Worm (Caenorhabditis elegans) whole organism, L1 larva: ENCODE data around the gene tsp-2.

ENCODE experiments used
- Y116A8C.19 ChIP-seq: sonication (generic microtip); optimal IDR thresholded peaks from 2 replicates; lab custom pipeline; 2016; ENCODE audit warnings: missing compliant biosample characterization, missing genetic modification characterization, borderline replicate concordance
- aly-2 ChIP-seq: fragments of 150-350 bp; optimal IDR thresholded peaks from 2 replicates; lab custom pipeline; 2014; ENCODE audit warnings: missing biosample characterization, missing genetic modification characterization
- blmp-1 ChIP-seq: fragments of 150-350 bp; optimal IDR thresholded peaks from 2 replicates; lab custom pipeline; 2014; ENCODE audit warnings: missing biosample characterization, missing genetic modification characterization
- ceh-82 ChIP-seq, 3 experiments: fragments of 150-350 bp in 1 of 3; sonication (generic microtip) in 2 of 3; optimal IDR thresholded peaks; 2 replicates each; lab custom pipeline; 2014 to 2017; ENCODE audit warnings: missing biosample characterization in 3 of 3, missing genetic modification characterization in 3 of 3
- ceh-88 ChIP-seq: fragments of 200-800 bp; sonication (Bioruptor generic); IDR thresholded peaks from 2 replicates; pipeline ENCODE4 v1.3.6; 2022; ENCODE audit warnings: missing genetic modification characterization, missing compliant biosample characterization
- ceh-90 ChIP-seq: sonication (generic microtip); optimal IDR thresholded peaks from 2 replicates; lab custom pipeline; 2016; ENCODE audit warnings: missing genetic modification characterization, missing compliant biosample characterization
- dpl-1 ChIP-seq, 3 experiments: fragments of 150-350 bp in 2 of 3; sonication (generic microtip) in 1 of 3; optimal IDR thresholded peaks; 2 replicates each; lab custom pipeline; 2014 to 2017; ENCODE audit warnings: missing biosample characterization in 3 of 3, missing genetic modification characterization in 3 of 3, missing genetic modification reagents in 3 of 3
- dsc-1 ChIP-seq: sonication (generic microtip); optimal IDR thresholded peaks from 2 replicates; lab custom pipeline; 2016; ENCODE audit warnings: mild to moderate bottlenecking, missing genetic modification characterization, missing compliant biosample characterization
- efl-1 ChIP-seq, 4 experiments: fragments of 150-350 bp; optimal IDR thresholded peaks in 3 of 4; peaks in 1 of 4; 1 replicate in 1 of 4; 2 replicates in 3 of 4; lab custom pipeline; 2014; ENCODE audit warnings: missing biosample characterization in 2 of 4, missing genetic modification characterization in 2 of 4, missing genetic modification reagents in 2 of 4
- elt-3 ChIP-seq, 6 experiments: fragments of 150-350 bp in 1 of 6; sonication (generic microtip); optimal IDR thresholded peaks; 2 replicates each; lab custom pipeline; 2017 to 2018; ENCODE audit warnings: missing biosample characterization in 6 of 6, missing genetic modification characterization in 6 of 6, inconsistent platforms in 1 of 6
- ets-5 ChIP-seq: fragments of 200-800 bp; sonication (Bioruptor generic); IDR thresholded peaks from 2 replicates; pipeline ENCODE4 v1.3.6; 2022; ENCODE audit warnings: missing genetic modification characterization, missing compliant biosample characterization
- fkh-4 ChIP-seq: sonication (generic microtip); optimal IDR thresholded peaks from 2 replicates; lab custom pipeline; 2016; ENCODE audit warnings: missing compliant biosample characterization, missing genetic modification characterization, borderline replicate concordance
- grh-1 ChIP-seq: fragments of 200-800 bp; sonication (Bioruptor generic); IDR thresholded peaks from 2 replicates; pipeline ENCODE4 v1.3.6; 2022; ENCODE audit warnings: missing genetic modification reagents, missing genetic modification characterization, missing compliant biosample characterization
- hlh-4 ChIP-seq: sonication (generic microtip); optimal IDR thresholded peaks from 2 replicates; lab custom pipeline; 2016; ENCODE audit warnings: mild to moderate bottlenecking, missing genetic modification characterization, missing compliant biosample characterization
- lin-15B ChIP-seq: fragments of 150-350 bp; sonication (generic microtip); optimal IDR thresholded peaks from 3 replicates; lab custom pipeline; 2014; ENCODE audit warnings: missing biosample characterization, missing genetic modification characterization
- lin-39 ChIP-seq: fragments of 150-350 bp; optimal IDR thresholded peaks from 2 replicates; lab custom pipeline; 2014; ENCODE audit warnings: missing biosample characterization, missing genetic modification reagents, missing genetic modification characterization
- lir-3 ChIP-seq: sonication (generic microtip); optimal IDR thresholded peaks from 2 replicates; lab custom pipeline; 2016; ENCODE audit warnings: mild to moderate bottlenecking, missing genetic modification characterization, moderate library complexity, missing compliant biosample characterization; ENCODE audit not compliant: poor library complexity
- mdl-1 ChIP-seq, 2 experiments: fragments of 150-350 bp; optimal IDR thresholded peaks; 2 replicates each; lab custom pipeline; 2014 to 2017; ENCODE audit warnings: missing biosample characterization in 2 of 2, missing genetic modification characterization in 2 of 2, inconsistent platforms in 1 of 2
- nhr-11 ChIP-seq: fragments of 150-350 bp; optimal IDR thresholded peaks from 2 replicates; lab custom pipeline; 2014; ENCODE audit warnings: missing biosample characterization, missing genetic modification characterization
- nhr-20 ChIP-seq: sonication (generic microtip); optimal IDR thresholded peaks from 2 replicates; lab custom pipeline; 2016; ENCODE audit warnings: mild to moderate bottlenecking, missing genetic modification characterization, missing compliant biosample characterization
- nhr-28 ChIP-seq: fragments of 150-350 bp; optimal IDR thresholded peaks from 2 replicates; lab custom pipeline; 2014; ENCODE audit warnings: missing biosample characterization, missing genetic modification characterization
- nhr-71 ChIP-seq: sonication (generic microtip); optimal IDR thresholded peaks from 2 replicates; lab custom pipeline; 2016; ENCODE audit warnings: mild to moderate bottlenecking, missing genetic modification characterization, moderate library complexity, missing compliant biosample characterization
- nhr-76 ChIP-seq: sonication (generic microtip); optimal IDR thresholded peaks from 2 replicates; lab custom pipeline; 2017; ENCODE audit warnings: missing biosample characterization, missing genetic modification characterization
- nhr-84 ChIP-seq: sonication (generic microtip); optimal IDR thresholded peaks from 2 replicates; lab custom pipeline; 2017; ENCODE audit warnings: missing biosample characterization, missing genetic modification characterization
- nhr-85 ChIP-seq: sonication (generic microtip); peaks from one replicate; lab custom pipeline; 2016; ENCODE audit warnings: missing genetic modification characterization, inconsistent platforms, missing compliant biosample characterization
- nhr-90 ChIP-seq: sonication (generic microtip); optimal IDR thresholded peaks from 2 replicates; lab custom pipeline; 2016; ENCODE audit warnings: mild to moderate bottlenecking, missing genetic modification characterization, missing compliant biosample characterization; ENCODE audit not compliant: poor library complexity
- pag-3 ChIP-seq: sonication (generic microtip); optimal IDR thresholded peaks from 2 replicates; lab custom pipeline; 2017; ENCODE audit warnings: missing genetic modification characterization, mild to moderate bottlenecking, missing compliant biosample characterization, antibody characterized with exemption, borderline replicate concordance; ENCODE audit not compliant: insufficient read depth
- snpc-4 ChIP-seq: fragments of 150-350 bp; optimal IDR thresholded peaks from 2 replicates; lab custom pipeline; 2014; ENCODE audit warnings: missing biosample characterization, missing genetic modification characterization
- sptf-1 ChIP-seq: fragments of 150-350 bp; optimal IDR thresholded peaks from 2 replicates; lab custom pipeline; 2014; ENCODE audit warnings: missing biosample characterization, missing genetic modification characterization
- tbx-2 ChIP-seq: sonication (generic microtip); optimal IDR thresholded peaks from 2 replicates; lab custom pipeline; 2016; ENCODE audit warnings: missing genetic modification characterization, missing compliant biosample characterization
- unc-130 ChIP-seq: fragments of 150-350 bp; optimal IDR thresholded peaks from 2 replicates; lab custom pipeline; 2017; ENCODE audit warnings: missing biosample characterization, missing genetic modification characterization, inconsistent platforms
- unc-86 ChIP-seq: sonication (generic microtip); optimal IDR thresholded peaks from 2 replicates; lab custom pipeline; 2016; ENCODE audit warnings: missing genetic modification characterization, missing compliant biosample characterization
- ztf-11 ChIP-seq, 2 experiments: sonication (generic microtip); optimal IDR thresholded peaks; 2 replicates each; lab custom pipeline; 2016 to 2017; ENCODE audit warnings: missing genetic modification characterization in 2 of 2, missing biosample characterization in 1 of 2, missing compliant biosample characterization in 1 of 2
- ztf-4 ChIP-seq: fragments of 150-350 bp; optimal IDR thresholded peaks from 2 replicates; lab custom pipeline; 2014; ENCODE audit warnings: missing biosample characterization, missing genetic modification characterization

Gene tsp-2

ce11 chrIII:8240948-8241347 is 3.2 kb upstream of the tsp-2 start:
- no peak for TF ChIP-seq nhr-71 (tag; lab: Kevin White, UChicago)
- TF ChIP-seq lin-39 (tag; lab: Kevin White, UChicago), result no peak
- no peak for TF ChIP-seq mdl-1 (tag; optimal IDR thresholded peaks at IDR 0.05; lab: Kevin White, UChicago)
- TF ChIP-seq dsc-1 (tag; lab: Kevin White, UChicago), result no peak
- no peak for TF ChIP-seq ztf-4 (tag; lab: Kevin White, UChicago)
- no peak for TF ChIP-seq lin-15B
- no peak for TF ChIP-seq nhr-90
- TF ChIP-seq nhr-84 (tag; lab: Kevin White, UChicago), result no peak
- no peak for TF ChIP-seq ceh-88 (GFP tag; lab: Robert Waterston, UW)
- no peak for TF ChIP-seq hlh-4 (tag; lab: Kevin White, UChicago)
- TF ChIP-seq nhr-28 (tag; lab: Kevin White, UChicago), result no peak
- TF ChIP-seq unc-130 (tag; lab: Kevin White, UChicago), result no peak
- no peak for TF ChIP-seq nhr-76 (tag; lab: Kevin White, UChicago)

- TF ChIP-seq nhr-20 (tag; lab: Kevin White, UChicago) (peak; percentile 12), blmp-1 (tag; lab: Kevin White, UChicago) (no peak), ztf-4 (tag; lab: Kevin White, UChicago) (no peak)
These were observed 2.5 kb upstream of the tsp-2 start for ce11 chrIII:8240247-8240646.

ce11 chrIII:8239325-8239724 is 1.6 kb upstream of the tsp-2 start, which contains the start of gene tsp-1:
Gene tsp-1 (minus strand): TSS chrIII:8239423.
- TF ChIP-seq efl-1 (optimal IDR thresholded peaks at IDR 0.05; lab: Kevin White, UChicago), result no peak
- peak in 1 of 2 experiments; percentile 69 for TF ChIP-seq efl-1 (GFP tag; optimal IDR thresholded peaks at IDR 0.05 in 1 of 2; lab: Kevin White, UChicago)
- TF ChIP-seq Y116A8C.19 (tag; lab: Kevin White, UChicago), result no peak
- TF ChIP-seq lin-39 (tag; lab: Kevin White, UChicago), result no peak
- no peak for TF ChIP-seq nhr-84 (tag; lab: Kevin White, UChicago)
- no peak for TF ChIP-seq nhr-11 (tag; lab: Kevin White, UChicago)
- no peak for TF ChIP-seq unc-130 (tag; lab: Kevin White, UChicago)

- TF ChIP-seq elt-3 (tag; optimal IDR thresholded peaks at IDR 0.05; lab: Kevin White, UChicago) (no peak), fkh-4 (no peak), ets-5 (no peak), ztf-11 (tag; optimal IDR thresholded peaks at IDR 0.05; lab: Kevin White, UChicago) (no peak), unc-86 (tag; lab: Kevin White, UChicago) (no peak), ztf-4 (tag; lab: Kevin White, UChicago) (no peak), sptf-1 (no peak), ceh-90 (no peak), grh-1 (no peak), lir-3 (tag; lab: Kevin White, UChicago) (no peak), dpl-1 (GFP tag; optimal IDR thresholded peaks at IDR 0.05; lab: Kevin White, UChicago) (no peak), ceh-82 (tag; optimal IDR thresholded peaks at IDR 0.05; lab: Kevin White, UChicago) (no peak), nhr-84 (tag; lab: Kevin White, UChicago) (no peak), pag-3 (no peak), ceh-88 (GFP tag; lab: Robert Waterston, UW) (no peak), aly-2 (tag; lab: Kevin White, UChicago) (no peak), snpc-4 (tag; lab: Kevin White, UChicago) (no peak)
These were observed 1.9 kb downstream of the tsp-2 start, which contains the start of gene C02F5.5 for ce11 chrIII:8235880-8236279. Gene C02F5.5 (plus strand): TSS chrIII:8236180.

ce11 chrIII:8235358-8235757 is 2.4 kb downstream of the tsp-2 start, which contains the start of gene C02F5.14:
Gene C02F5.14 (minus strand): TSS chrIII:8235514.
- TF ChIP-seq blmp-1 (tag; lab: Kevin White, UChicago) (peak; percentile 95), tbx-2 (tag; lab: Kevin White, UChicago) (no peak), nhr-85 (tag; lab: Kevin White, UChicago) (peak; percentile 48)
